Worm (Caenorhabditis elegans) whole organism, midembryonic: ENCODE measurements around the gene F21F8.5.

Experiments used
- T22C8.4 ChIP-seq: fragments of 200-800 bp; sonication (Bioruptor generic); IDR thresholded peaks from 2 replicates; pipeline ENCODE4 v1.3.6; 2022; ENCODE audit warnings: missing genetic modification characterization, missing compliant biosample characterization
- cog-1 ChIP-seq: sonication (generic microtip); optimal IDR thresholded peaks from 2 replicates; lab custom pipeline; 2016; ENCODE audit warnings: missing genetic modification characterization, missing compliant biosample characterization
- flt-1 ChIP-seq: fragments of 200-800 bp; sonication (Bioruptor generic); IDR thresholded peaks from 2 replicates; pipeline ENCODE4 v1.3.6; 2022; ENCODE audit warnings: missing genetic modification characterization, missing compliant biosample characterization
- klf-2 ChIP-seq: fragments of 200-800 bp; sonication (Bioruptor generic); conservative IDR thresholded peaks from 2 replicates; pipeline ENCODE4 v1.3.6; 2022; ENCODE audit warnings: missing genetic modification reagents, missing genetic modification characterization, missing compliant biosample characterization
- med-1 ChIP-seq: sonication (generic microtip); optimal IDR thresholded peaks from 2 replicates; lab custom pipeline; 2017; ENCODE audit warnings: missing genetic modification characterization, mild to moderate bottlenecking, missing compliant biosample characterization, antibody characterized with exemption, missing genetic modification reagents; ENCODE audit not compliant: insufficient read depth
- ref-1 ChIP-seq: fragments of 200-800 bp; sonication (Bioruptor generic); conservative IDR thresholded peaks from 2 replicates; pipeline ENCODE4 v1.3.6; 2022; ENCODE audit warnings: missing genetic modification reagents, missing genetic modification characterization, missing compliant biosample characterization
- tab-1 ChIP-seq: fragments of 200-800 bp; sonication (Bioruptor generic); IDR thresholded peaks from 2 replicates; pipeline ENCODE4 v1.3.6; 2022; ENCODE audit warnings: missing genetic modification characterization, missing compliant biosample characterization
- ztf-23 ChIP-seq: fragments of 200-800 bp; sonication (Bioruptor generic); IDR thresholded peaks from 2 replicates; pipeline ENCODE4 v1.3.6; 2022; ENCODE audit warnings: missing genetic modification reagents, missing genetic modification characterization, missing compliant biosample characterization
- ztf-29 ChIP-seq: fragments of 200-800 bp; sonication (Bioruptor generic); IDR thresholded peaks from 2 replicates; pipeline ENCODE4 v1.3.6; 2022; ENCODE audit warnings: missing genetic modification reagents, missing genetic modification characterization, missing compliant biosample characterization

Gene F21F8.5

DNA sequence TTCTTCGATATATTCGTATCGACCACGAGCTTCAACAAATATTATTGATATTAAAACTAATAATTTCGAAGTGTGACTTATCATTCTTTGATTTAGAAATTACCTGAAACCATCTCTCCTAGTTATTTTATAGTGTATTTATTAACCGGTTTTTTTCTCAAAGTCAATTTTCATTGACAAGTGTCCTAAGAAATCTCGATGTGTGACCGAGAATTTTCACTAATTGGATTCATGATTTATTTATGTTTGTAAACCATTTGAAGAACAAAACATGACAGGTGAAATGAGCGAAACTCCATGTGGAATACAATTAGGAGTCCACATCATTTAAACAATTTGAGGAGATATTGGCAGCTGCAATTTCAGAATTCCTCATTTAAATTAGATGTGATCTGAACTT lies 2.7 kb downstream of the F21F8.5 start, which contains the start of gene C16D9.8:
C16D9.8 (minus strand) TSS at position 101 of the 400 bp plus-strand sequence.
- no peak for TF ChIP-seq klf-2 (GFP tag; lab: Robert Waterston, UW)
- TF ChIP-seq cog-1 (tag; lab: Kevin White, UChicago), result no peak
- no peak for TF ChIP-seq ztf-23 (GFP tag; lab: Robert Waterston, UW)
- TF ChIP-seq med-1, result no peak
- no peak for TF ChIP-seq T22C8.4 (GFP tag; lab: Robert Waterston, UW)
- TF ChIP-seq flt-1 (GFP tag; lab: Robert Waterston, UW), result no peak
- no peak for TF ChIP-seq tab-1 (GFP tag; lab: Robert Waterston, UW)
- TF ChIP-seq ztf-29 (GFP tag; lab: Robert Waterston, UW), result no peak
- TF ChIP-seq ref-1 (GFP tag; lab: Robert Waterston, UW), result no peak

- TF ChIP-seq med-1 (no peak), klf-2 (GFP tag; lab: Robert Waterston, UW) (no peak), flt-1 (GFP tag; lab: Robert Waterston, UW) (no peak), cog-1 (tag; lab: Kevin White, UChicago) (no peak), ref-1 (GFP tag; lab: Robert Waterston, UW) (no peak), ztf-29 (GFP tag; lab: Robert Waterston, UW) (no peak), T22C8.4 (GFP tag; lab: Robert Waterston, UW) (no peak), ztf-23 (GFP tag; lab: Robert Waterston, UW) (no peak), tab-1 (GFP tag; lab: Robert Waterston, UW) (no peak)
Measured at ce11 chrV:8262212-8262611, 3.9 kb downstream of the F21F8.5 start.

DNA sequence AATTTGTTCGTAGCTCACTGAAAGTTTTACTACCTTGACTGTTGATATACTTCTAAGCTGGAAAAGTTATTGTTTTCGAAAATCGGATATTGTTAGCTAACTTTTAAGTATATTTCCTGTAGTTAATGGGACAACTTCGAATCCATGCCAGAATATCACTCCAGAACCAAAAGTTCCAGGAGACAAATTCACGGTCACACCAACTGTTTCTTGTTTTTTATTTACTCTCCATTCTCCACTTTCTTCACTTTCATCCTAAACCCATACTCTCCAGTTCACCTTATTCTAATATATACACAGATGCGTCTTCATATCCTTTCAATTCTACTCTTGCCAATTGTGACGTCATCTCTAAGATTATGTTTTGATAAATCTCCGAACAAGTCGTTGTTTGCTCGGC lies 7.1 kb downstream of the F21F8.5 start, which contains the start of gene C16D9.1:
C16D9.1 (plus strand) TSS at position 301 of the 400 bp plus-strand sequence.
- TF ChIP-seq ztf-29 (GFP tag; lab: Robert Waterston, UW) (no peak), klf-2 (GFP tag; lab: Robert Waterston, UW) (no peak), T22C8.4 (GFP tag; lab: Robert Waterston, UW) (no peak), med-1 (no peak), ref-1 (GFP tag; lab: Robert Waterston, UW) (no peak), tab-1 (GFP tag; lab: Robert Waterston, UW) (no peak), flt-1 (GFP tag; lab: Robert Waterston, UW) (no peak), ztf-23 (GFP tag; lab: Robert Waterston, UW) (no peak), cog-1 (tag; lab: Kevin White, UChicago) (no peak)

ce11 chrV:8254973-8255372 lies 11.2 kb downstream of the F21F8.5 start:
- no peak for TF ChIP-seq ztf-29 (GFP tag; lab: Robert Waterston, UW)
- no peak for TF ChIP-seq tab-1 (GFP tag; lab: Robert Waterston, UW)
- TF ChIP-seq klf-2 (GFP tag; lab: Robert Waterston, UW), result no peak
- TF ChIP-seq ztf-23 (GFP tag; lab: Robert Waterston, UW), result no peak
- no peak for TF ChIP-seq T22C8.4 (GFP tag; lab: Robert Waterston, UW)
- TF ChIP-seq med-1, result no peak
- TF ChIP-seq flt-1 (GFP tag; lab: Robert Waterston, UW), result no peak
- no peak for TF ChIP-seq ref-1 (GFP tag; lab: Robert Waterston, UW)
- no peak for TF ChIP-seq cog-1 (tag; lab: Kevin White, UChicago)

- TF ChIP-seq tab-1 (GFP tag; lab: Robert Waterston, UW), result no peak
- TF ChIP-seq med-1, result no peak
- TF ChIP-seq T22C8.4 (GFP tag; lab: Robert Waterston, UW), result no peak
- no peak for TF ChIP-seq ref-1 (GFP tag; lab: Robert Waterston, UW)
- TF ChIP-seq klf-2 (GFP tag; lab: Robert Waterston, UW), result no peak
- TF ChIP-seq ztf-29 (GFP tag; lab: Robert Waterston, UW), result no peak
- no peak for TF ChIP-seq cog-1 (tag; lab: Kevin White, UChicago)
- TF ChIP-seq flt-1 (GFP tag; lab: Robert Waterston, UW), result no peak
- TF ChIP-seq ztf-23 (GFP tag; lab: Robert Waterston, UW), result no peak
Measured at ce11 chrV:8253946-8254345, 12.2 kb downstream of the F21F8.5 start.

DNA sequence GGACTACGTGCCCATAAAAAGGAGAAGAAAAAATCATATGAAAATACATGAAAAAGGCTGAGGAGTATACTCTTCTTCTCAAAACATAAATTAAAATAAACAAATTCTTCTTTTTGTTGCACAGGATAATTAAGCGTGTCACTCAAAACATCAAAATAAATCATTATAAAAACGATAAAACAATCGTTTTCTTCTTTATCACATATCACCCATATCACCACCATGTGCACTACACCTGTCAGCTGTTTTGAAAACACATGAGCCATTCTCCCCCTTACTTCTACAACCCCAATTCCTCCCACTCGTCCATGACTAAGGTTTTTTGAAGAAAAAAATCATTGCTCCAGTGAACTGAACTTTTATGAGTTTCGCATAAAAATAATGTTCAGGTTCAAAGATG lies 13.6 kb downstream of the F21F8.5 start:
- no peak for TF ChIP-seq med-1
- no peak for TF ChIP-seq cog-1 (tag; lab: Kevin White, UChicago)
- no peak for TF ChIP-seq ztf-23 (GFP tag; lab: Robert Waterston, UW)
- no peak for TF ChIP-seq T22C8.4 (GFP tag; lab: Robert Waterston, UW)
- no peak for TF ChIP-seq klf-2 (GFP tag; lab: Robert Waterston, UW)
- TF ChIP-seq flt-1 (GFP tag; lab: Robert Waterston, UW), result no peak
- no peak for TF ChIP-seq ztf-29 (GFP tag; lab: Robert Waterston, UW)
- TF ChIP-seq tab-1 (GFP tag; lab: Robert Waterston, UW), result no peak

ce11 chrV:8251075-8251474 lies 15.1 kb downstream of the F21F8.5 start:
- TF ChIP-seq ztf-29 (GFP tag; lab: Robert Waterston, UW), result no peak
- no peak for TF ChIP-seq flt-1 (GFP tag; lab: Robert Waterston, UW)
- TF ChIP-seq ref-1 (GFP tag; lab: Robert Waterston, UW), result no peak
- no peak for TF ChIP-seq tab-1 (GFP tag; lab: Robert Waterston, UW)
- TF ChIP-seq klf-2 (GFP tag; lab: Robert Waterston, UW), result no peak
- TF ChIP-seq ztf-23 (GFP tag; lab: Robert Waterston, UW), result no peak
- TF ChIP-seq med-1, result no peak
- TF ChIP-seq cog-1 (tag; lab: Kevin White, UChicago), result no peak
- no peak for TF ChIP-seq T22C8.4 (GFP tag; lab: Robert Waterston, UW)

DNA sequence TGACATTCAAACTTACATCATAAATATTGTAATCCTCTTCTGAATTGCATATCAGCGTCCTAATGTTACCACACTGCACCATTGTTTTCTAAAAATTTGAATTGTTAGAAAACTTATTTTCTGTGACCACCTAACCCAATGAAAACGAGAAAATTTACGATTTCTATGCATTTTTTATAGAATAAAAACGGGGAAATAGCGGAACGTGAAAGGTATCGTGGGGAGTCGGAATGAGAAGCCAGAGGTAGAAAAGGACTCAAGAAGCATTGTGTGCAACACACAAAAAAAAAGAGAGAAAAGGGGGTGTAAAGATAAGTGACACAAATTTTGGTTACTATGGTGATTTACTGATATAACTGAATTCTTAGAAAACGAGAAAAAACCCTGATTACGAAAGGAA lies 15.9 kb downstream of the F21F8.5 start, which contains the start of gene C16D9.6:
C16D9.6 (minus strand) TSS at position 101 of the 400 bp plus-strand sequence.
- TF ChIP-seq ref-1 (GFP tag; lab: Robert Waterston, UW) (no peak), klf-2 (GFP tag; lab: Robert Waterston, UW) (no peak), tab-1 (GFP tag; lab: Robert Waterston, UW) (no peak), T22C8.4 (GFP tag; lab: Robert Waterston, UW) (no peak), med-1 (no peak), ztf-23 (GFP tag; lab: Robert Waterston, UW) (no peak), cog-1 (tag; lab: Kevin White, UChicago) (no peak), ztf-29 (GFP tag; lab: Robert Waterston, UW) (no peak), flt-1 (GFP tag; lab: Robert Waterston, UW) (no peak)
